Fruit fly (Drosophila melanogaster): ENCODE measurements around the gene CG9171.

The CG9171 gene

dm6 chr2L:5782866-5783265 is 17.2 kb downstream of the CG9171 start:
- TF ChIP-seq noc (tag; optimal IDR thresholded peaks at IDR 0.05) = no peak

- no peak for TF ChIP-seq noc (tag; optimal IDR thresholded peaks at IDR 0.05)
Observed at dm6 chr2L:5781181-5781580, 18.9 kb downstream of the CG9171 start.

- no peak for TF ChIP-seq noc (tag; optimal IDR thresholded peaks at IDR 0.05)
Observed at dm6 chr2L:5780703-5781102, 19.4 kb downstream of the CG9171 start.

- TF ChIP-seq noc (tag; optimal IDR thresholded peaks at IDR 0.05) = no peak
Observed at dm6 chr2L:5778157-5778556, 21.9 kb downstream of the CG9171 start.

dm6 chr2L:5772262-5772661 is 27.8 kb downstream of the CG9171 start:
- no peak for TF ChIP-seq noc (tag; optimal IDR thresholded peaks at IDR 0.05)

DNA sequence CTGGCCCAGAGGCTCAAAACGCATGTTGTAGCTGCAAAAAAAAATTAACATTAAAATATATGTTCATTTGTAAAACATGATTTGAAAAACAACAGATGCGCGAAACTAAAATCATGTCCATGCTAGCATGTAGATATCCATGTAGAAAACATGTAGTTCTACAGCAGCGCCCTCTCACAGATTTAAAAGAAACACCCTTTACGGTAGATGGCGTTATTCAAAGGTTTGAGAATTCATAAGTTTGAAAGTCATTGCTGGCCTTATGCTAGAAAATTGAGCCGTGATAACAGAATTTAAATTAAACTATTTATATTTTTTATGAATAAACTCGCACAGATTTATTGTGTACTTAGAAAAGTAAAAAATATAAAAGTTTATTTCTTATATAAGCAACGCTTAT is 28.9 kb downstream of the CG9171 start:
- TF ChIP-seq noc (tag; optimal IDR thresholded peaks at IDR 0.05) = no peak

- TF ChIP-seq noc (tag; optimal IDR thresholded peaks at IDR 0.05) = no peak
Observed at dm6 chr2L:5766498-5767008, 33.5 kb downstream of the CG9171 start.

- TF ChIP-seq noc (tag; optimal IDR thresholded peaks at IDR 0.05) = no peak
Observed at dm6 chr2L:5766042-5766441, 34.0 kb downstream of the CG9171 start, which contains the start of gene obst-E. obst-E (minus strand) TSS chr2L:5766142.

- no peak for TF ChIP-seq noc (tag; optimal IDR thresholded peaks at IDR 0.05)
Observed at dm6 chr2L:5765139-5765538, 34.9 kb downstream of the CG9171 start.

DNA sequence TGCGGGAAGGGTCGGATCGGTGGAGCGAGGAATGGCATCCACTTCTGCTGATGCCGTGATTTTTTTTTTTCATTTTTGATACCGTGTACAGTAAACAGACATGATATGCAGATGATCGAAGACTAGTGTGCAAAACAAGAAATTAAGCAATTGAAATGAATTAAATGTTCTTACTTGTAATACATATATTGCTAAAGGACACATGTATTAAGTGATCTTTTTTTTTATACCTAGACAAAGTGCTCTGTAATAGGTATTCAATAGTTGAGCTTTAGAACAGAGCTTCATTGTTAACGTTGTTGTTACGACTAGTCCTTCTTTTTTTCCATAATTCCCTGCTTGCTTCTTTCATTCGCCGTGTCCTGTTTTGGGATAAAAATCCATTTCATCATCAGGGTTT is 48.6 kb downstream of the CG9171 start:
- TF ChIP-seq noc (tag; optimal IDR thresholded peaks at IDR 0.05) = no peak

DNA sequence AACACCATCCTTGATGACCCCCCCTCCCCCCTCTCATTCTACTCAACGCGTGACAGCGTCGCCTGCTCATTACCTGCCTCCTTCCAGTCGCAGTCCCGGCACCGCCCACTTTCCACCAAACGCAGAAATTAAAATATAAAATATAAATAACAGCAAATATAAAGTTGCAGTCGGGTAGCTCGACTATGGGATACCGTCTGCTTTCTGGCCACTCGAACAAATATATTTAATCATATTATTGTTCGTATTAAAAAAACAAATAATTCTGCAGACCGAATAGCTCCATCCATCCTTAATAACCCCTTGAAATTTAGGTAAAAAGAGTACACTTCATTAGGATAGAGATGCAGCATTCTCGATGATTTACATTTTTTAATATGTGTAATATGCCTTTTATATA is 51.9 kb downstream of the CG9171 start:
- no peak for TF ChIP-seq noc (tag; optimal IDR thresholded peaks at IDR 0.05)

- TF ChIP-seq noc (tag; optimal IDR thresholded peaks at IDR 0.05) = no peak
Observed at dm6 chr2L:5745857-5746256, 54.2 kb downstream of the CG9171 start, which contains the start of gene CG11029. CG11029 (plus strand) TSS chr2L:5746157.

- no peak for TF ChIP-seq noc (tag; optimal IDR thresholded peaks at IDR 0.05)
Observed at dm6 chr2L:5743537-5744148, 56.4 kb downstream of the CG9171 start.

- no peak for TF ChIP-seq noc (tag; optimal IDR thresholded peaks at IDR 0.05)
Observed at dm6 chr2L:5742437-5742836, 57.6 kb downstream of the CG9171 start.

- no peak for TF ChIP-seq noc (tag; optimal IDR thresholded peaks at IDR 0.05)
Observed at dm6 chr2L:5741144-5741543, 58.9 kb downstream of the CG9171 start, which contains the start of gene CG11147. CG11147 (minus strand) TSS chr2L:5741244.

- TF ChIP-seq noc (tag; optimal IDR thresholded peaks at IDR 0.05) = no peak
Observed at dm6 chr2L:5740740-5741139, 59.3 kb downstream of the CG9171 start.

dm6 chr2L:5730432-5730831 is 69.6 kb downstream of the CG9171 start:
- TF ChIP-seq noc (tag; optimal IDR thresholded peaks at IDR 0.05) = no peak

- no peak for TF ChIP-seq noc (tag; optimal IDR thresholded peaks at IDR 0.05)
Observed at dm6 chr2L:5728711-5729110, 71.3 kb downstream of the CG9171 start, which contains the start of gene CG14006. CG14006 (minus strand) TSS chr2L:5728811.

Measured in whole organism, larva.